Fruit fly (Drosophila melanogaster): ENCODE data around the gene CG6761.

The CG6761 gene

DNA sequence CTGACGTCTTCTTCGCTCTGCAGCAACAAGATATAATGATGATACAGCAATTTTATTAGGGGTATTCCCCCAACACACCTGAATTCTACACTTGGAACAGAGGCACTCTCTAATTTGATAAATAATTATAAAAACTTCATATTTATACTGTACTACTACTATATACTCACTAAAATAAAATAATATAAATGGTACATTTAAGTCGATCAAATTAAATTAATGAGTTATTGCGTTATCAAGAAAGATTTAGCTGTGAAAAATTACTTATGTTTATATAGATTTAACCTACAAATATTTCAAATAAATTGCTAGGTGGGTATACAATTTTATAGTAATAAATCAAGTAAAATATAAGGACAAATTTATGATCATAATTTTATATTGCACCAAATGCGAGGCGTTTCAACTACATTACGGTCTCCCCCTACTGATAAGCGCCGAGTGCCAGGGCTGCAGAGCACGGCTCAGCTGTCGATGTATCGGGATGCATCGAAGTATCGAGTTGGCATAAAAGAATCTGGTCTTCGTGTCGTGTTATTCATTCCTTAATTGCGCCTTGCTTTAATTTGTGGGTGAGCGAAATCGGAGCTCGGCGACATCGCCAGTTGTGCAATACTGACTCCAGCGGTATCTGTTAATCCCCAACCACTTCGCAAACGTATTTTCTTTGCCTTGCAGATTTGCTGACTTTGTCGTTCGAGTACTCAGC is 10.6 kb upstream of the CG6761 start, which contains the start of gene vsg (continued):
- TF ChIP-seq CG2889 (GFP tag; IDR thresholded peaks at IDR 0.05) (no peak), repo (GFP tag; optimal IDR thresholded peaks at IDR 0.05) (no peak), E2f1 (GFP tag; IDR thresholded peaks at IDR 0.05) (peak; percentile 52; the same call in 1 of the 2 replicates), tx (GFP tag; optimal IDR thresholded peaks at IDR 0.05) (peak; percentile 6), CG11456 (GFP tag; IDR thresholded peaks at IDR 0.05) (peak; percentile 76), Awh (GFP tag; IDR thresholded peaks at IDR 0.05) (0 out of 2 replicates have a peak, but pooled peaks have one; percentile 18), slou (GFP tag; optimal IDR thresholded peaks at IDR 0.05) (peak; percentile 85), HLH54F (GFP tag; optimal IDR thresholded peaks at IDR 0.05) (peak; percentile 42), cas (GFP tag; IDR thresholded peaks at IDR 0.05) (peak; percentile 29; the same call in 1 of the 2 replicates), abd-A (tag; optimal IDR thresholded peaks at IDR 0.05) (no peak), Hr51 (GFP tag; optimal IDR thresholded peaks at IDR 0.05) (peak in 1 of 2 experiments; percentile 87), CG32532 (GFP tag; IDR thresholded peaks at IDR 0.05) (peak; percentile 79), Tbp (GFP tag; optimal IDR thresholded peaks at IDR 0.05) (no peak), nmo (GFP tag; optimal IDR thresholded peaks at IDR 0.05) (peak; percentile 90), Hr78 (GFP tag; optimal IDR thresholded peaks at IDR 0.05) (peak in 1 of 2 experiments; percentile 56), CG7745 (tag; optimal IDR thresholded peaks at IDR 0.05) (no peak), z (GFP tag; IDR thresholded peaks at IDR 0.05) (no peak), Trl (optimal IDR thresholded peaks at IDR 0.05) (no peak), Trl (GFP tag; optimal IDR thresholded peaks at IDR 0.05) (peak; percentile 28), eyg (GFP tag; optimal IDR thresholded peaks at IDR 0.05) (no peak), Adf1 (GFP tag; IDR thresholded peaks at IDR 0.05) (no peak; the same call in none of the 2 replicates), salm (tag; optimal IDR thresholded peaks at IDR 0.05) (peak; percentile 48), Hand (GFP tag; optimal IDR thresholded peaks at IDR 0.05) (peak; percentile 31), usp (GFP tag; optimal IDR thresholded peaks at IDR 0.05) (no peak), Oaz (GFP tag; IDR thresholded peaks at IDR 0.05) (no peak; the same call in 1 of the 2 replicates), CG11398 (GFP tag; optimal IDR thresholded peaks at IDR 0.05) (no peak), CG10431 (GFP tag; optimal IDR thresholded peaks at IDR 0.05) (peak; percentile 49), rib (GFP tag; IDR thresholded peaks at IDR 0.05) (no peak), Xbp1 (GFP tag; optimal IDR thresholded peaks at IDR 0.05) (peak; percentile 78), CG17186 (GFP tag; optimal IDR thresholded peaks at IDR 0.05) (no peak), ken (GFP tag; IDR thresholded peaks at IDR 0.05) (peak; percentile 56), CG13624 (GFP tag; optimal IDR thresholded peaks at IDR 0.05) (peak; percentile 78), fd64A (GFP tag; optimal IDR thresholded peaks at IDR 0.05) (no peak), CG3065 (GFP tag; optimal IDR thresholded peaks at IDR 0.05) (peak; percentile 13), CG10979 (tag; optimal IDR thresholded peaks at IDR 0.05) (peak; percentile 78), CG11723 (GFP tag; optimal IDR thresholded peaks at IDR 0.05) (peak; percentile 42), ato (GFP tag; IDR thresholded peaks at IDR 0.05; ENCODE audit: partially characterized antibody) (peak; percentile 89), NC2β (GFP tag; optimal IDR thresholded peaks at IDR 0.05) (no peak), zfh2 (GFP tag; optimal IDR thresholded peaks at IDR 0.05) (peak; percentile 67), pros (GFP tag; optimal IDR thresholded peaks at IDR 0.05) (peak; percentile 17), lov (optimal IDR thresholded peaks at IDR 0.05) (no peak), lov (GFP tag; IDR thresholded peaks at IDR 0.05) (peak; percentile 59; the same call in 1 of the 3 replicates), CG12391 (tag; optimal IDR thresholded peaks at IDR 0.05) (peak; percentile 91), crc (GFP tag; optimal IDR thresholded peaks at IDR 0.05) (no peak), chm (GFP tag; IDR thresholded peaks at IDR 0.05) (peak; percentile 52; the same call in 1 of the 2 replicates), CG18476 (GFP tag; optimal IDR thresholded peaks at IDR 0.05) (peak; percentile 75), Doc2 (GFP tag; IDR thresholded peaks at IDR 0.05) (no peak), ara (GFP tag; IDR thresholded peaks at IDR 0.05) (peak; percentile 33; the same call in 1 of the 2 replicates), CG15269 (tag; optimal IDR thresholded peaks at IDR 0.05) (peak; percentile 86), maf-S (GFP tag; optimal IDR thresholded peaks at IDR 0.05) (peak; percentile 38)
